Fruit fly (Drosophila melanogaster) Kc167 (cell line): Measurements from ENCODE around the gene CG1927.

Experiments
- Myc ChIP-seq: fragments of >200 bp; optimal IDR thresholded peaks from 2 replicates; lab custom pipeline; 2017; ENCODE audit warnings: missing external identifiers
- h ChIP-seq: fragments of >200 bp; optimal IDR thresholded peaks from 3 replicates; lab custom pipeline; 2018; ENCODE audit warnings: missing external identifiers
- insv ChIP-seq: fragments of >200 bp; optimal IDR thresholded peaks from 3 replicates; lab custom pipeline; 2018; ENCODE audit warnings: missing external identifiers
- psq ChIP-seq: fragments of >200 bp; optimal IDR thresholded peaks from 2 replicates; lab custom pipeline; 2017; ENCODE audit warnings: missing external identifiers
- ttk ChIP-seq: sonication (Bioruptor generic); optimal IDR thresholded peaks from 2 replicates; lab custom pipeline; 2017; ENCODE audit warnings: missing external identifiers

dm6 chr3L:1940843-1941418, 28.9 kb downstream of the CG1927 start, which contains the start of gene Mfap1:
- no peak for TF ChIP-seq psq (lab: Kevin White, UChicago)
- no peak for TF ChIP-seq insv (lab: Kevin White, UChicago)
- TF ChIP-seq h, result no peak
- no peak for TF ChIP-seq ttk (lab: Kevin White, UChicago)
- no peak for TF ChIP-seq Myc (lab: Kevin White, UChicago)
